Fruit fly (Drosophila melanogaster) whole organism, embryonic: ENCODE results near the gene Naxe.

Source experiments
- Antp ChIP-seq: fragments of 200-800 bp; sonication (Bioruptor generic); optimal IDR thresholded peaks from 3 replicates; lab custom pipeline; 2016; ENCODE audit warnings: missing biosample characterization, missing genetic modification characterization
- B-H2 ChIP-seq: fragments of 200-800 bp; sonication (Bioruptor generic); optimal IDR thresholded peaks from 2 replicates; lab custom pipeline; 2018; ENCODE audit warnings: missing biosample characterization, mild to moderate bottlenecking, missing genetic modification characterization
- CG11093 ChIP-seq: fragments of 200-800 bp; sonication (Bioruptor generic); IDR thresholded peaks from 3 replicates; pipeline ENCODE4 v1.3.6; 2022; ENCODE audit warnings: missing biosample characterization, missing genetic modification characterization
- CG11696 ChIP-seq: fragments of 200-800 bp; sonication (Bioruptor generic); IDR thresholded peaks from 2 replicates; pipeline ENCODE4 v1.3.6; 2022; ENCODE audit warnings: missing biosample characterization, missing genetic modification characterization
- CG12236 ChIP-seq: fragments of 200-800 bp; sonication (Bioruptor generic); optimal IDR thresholded peaks from 2 replicates; lab custom pipeline; 2016; ENCODE audit warnings: missing biosample characterization, missing genetic modification characterization
- CG13123 ChIP-seq: fragments of 200-800 bp; sonication (Bioruptor generic); optimal IDR thresholded peaks from 2 replicates; lab custom pipeline; 2016; ENCODE audit warnings: missing biosample characterization, missing genetic modification characterization
- CG13775 ChIP-seq: fragments of 200-800 bp; sonication (Bioruptor generic); optimal IDR thresholded peaks from 3 replicates; lab custom pipeline; 2017; ENCODE audit warnings: missing biosample characterization, mild to moderate bottlenecking, missing genetic modification characterization
- CG14710 ChIP-seq: fragments of 200-800 bp; sonication (Bioruptor generic); optimal IDR thresholded peaks from 3 replicates; lab custom pipeline; 2019; ENCODE audit warnings: missing biosample characterization, mild to moderate bottlenecking, missing genetic modification characterization, moderate library complexity
- CG14860 ChIP-seq: fragments of 200-800 bp; sonication (Bioruptor generic); IDR thresholded peaks from 3 replicates; pipeline ENCODE4 v1.3.6; 2022; ENCODE audit warnings: missing biosample characterization, missing genetic modification characterization; ENCODE audit not compliant: partially characterized antibody
- CG16815 ChIP-seq: fragments of 200-800 bp; sonication (Bioruptor generic); optimal IDR thresholded peaks from 3 replicates; lab custom pipeline; 2017; ENCODE audit warnings: missing biosample characterization, mild to moderate bottlenecking, missing genetic modification characterization
- CG17612 ChIP-seq: fragments of 200-800 bp; sonication (Bioruptor generic); IDR thresholded peaks from 2 replicates; pipeline ENCODE4 v1.3.6; 2022; ENCODE audit warnings: missing biosample characterization, missing genetic modification characterization
- CG2712 ChIP-seq: fragments of 200-800 bp; optimal IDR thresholded peaks from 3 replicates; lab custom pipeline; 2019; ENCODE audit warnings: missing biosample characterization, mild to moderate bottlenecking, missing genetic modification characterization, moderate library complexity
- CG30020 ChIP-seq: fragments of 200-800 bp; optimal IDR thresholded peaks from 2 replicates; lab custom pipeline; 2019; ENCODE audit warnings: missing biosample characterization, mild to moderate bottlenecking, missing genetic modification characterization, moderate library complexity
- CG31365 ChIP-seq: fragments of 200-800 bp; sonication (Bioruptor generic); optimal IDR thresholded peaks from 2 replicates; lab custom pipeline; 2018; ENCODE audit warnings: missing biosample characterization, mild to moderate bottlenecking, missing genetic modification characterization
- CG32767 ChIP-seq: fragments of 200-800 bp; sonication (Bioruptor generic); IDR thresholded peaks from 2 replicates; pipeline ENCODE4 v1.3.6; 2022; ENCODE audit warnings: missing biosample characterization, missing genetic modification characterization
- CG3407 ChIP-seq: fragments of 200-800 bp; sonication (Bioruptor generic); optimal IDR thresholded peaks from 2 replicates; lab custom pipeline; 2018; ENCODE audit warnings: missing biosample characterization, mild to moderate bottlenecking, missing genetic modification characterization
- CG4282 ChIP-seq: fragments of 200-800 bp; sonication (Bioruptor generic); optimal IDR thresholded peaks from 2 replicates; lab custom pipeline; 2016; ENCODE audit warnings: missing biosample characterization, missing genetic modification characterization
- CG4730 ChIP-seq: fragments of 200-800 bp; sonication (Bioruptor generic); IDR thresholded peaks from 2 replicates; pipeline ENCODE4 v1.3.6; 2022; ENCODE audit warnings: missing biosample characterization, missing genetic modification characterization
- CG5245 ChIP-seq: fragments of 200-800 bp; sonication (Bioruptor generic); optimal IDR thresholded peaks from 3 replicates; lab custom pipeline; 2016; ENCODE audit warnings: missing biosample characterization, missing genetic modification characterization
- CG5953 ChIP-seq: fragments of 200-800 bp; sonication (Bioruptor generic); IDR thresholded peaks from 2 replicates; pipeline ENCODE4 v1.3.6; 2022; ENCODE audit warnings: missing biosample characterization, missing genetic modification characterization
- CG6254 ChIP-seq: fragments of 200-800 bp; sonication (Bioruptor generic); optimal IDR thresholded peaks from 3 replicates; lab custom pipeline; 2017; ENCODE audit warnings: mild to moderate bottlenecking, missing biosample characterization, missing genetic modification reagents, missing genetic modification characterization
- CG6683 ChIP-seq: fragments of 200-800 bp; sonication (Bioruptor generic); optimal IDR thresholded peaks from 2 replicates; lab custom pipeline; 2017; ENCODE audit warnings: missing biosample characterization, mild to moderate bottlenecking, missing genetic modification characterization, missing genetic modification reagents
- CG8089 ChIP-seq: fragments of 200-800 bp; sonication (Bioruptor generic); optimal IDR thresholded peaks from 3 replicates; lab custom pipeline; 2016; ENCODE audit warnings: missing biosample characterization, missing genetic modification characterization
- CG8765 ChIP-seq: fragments of 200-800 bp; sonication (Bioruptor generic); IDR thresholded peaks from 2 replicates; pipeline ENCODE4 v1.3.6; 2022; ENCODE audit warnings: missing biosample characterization, missing genetic modification characterization
- CG8944 ChIP-seq: fragments of 200-800 bp; sonication (Bioruptor generic); optimal IDR thresholded peaks from 3 replicates; lab custom pipeline; 2016; ENCODE audit warnings: missing biosample characterization, missing genetic modification characterization
- CG9437 ChIP-seq: fragments of 200-800 bp; sonication (Bioruptor generic); optimal IDR thresholded peaks from 2 replicates; lab custom pipeline; 2018; ENCODE audit warnings: missing biosample characterization, mild to moderate bottlenecking, missing genetic modification characterization
- CG9817 ChIP-seq: fragments of 200-800 bp; sonication (Bioruptor generic); optimal IDR thresholded peaks from 2 replicates; lab custom pipeline; 2018; ENCODE audit warnings: missing biosample characterization, mild to moderate bottlenecking, missing genetic modification characterization, moderate library complexity
- CG9932 ChIP-seq: fragments of 200-800 bp; sonication (Bioruptor generic); IDR thresholded peaks from 2 replicates; pipeline ENCODE4 v1.3.6; 2022; ENCODE audit warnings: missing biosample characterization, missing genetic modification characterization
- Fer3 ChIP-seq: fragments of 200-800 bp; sonication (Bioruptor generic); optimal IDR thresholded peaks from 2 replicates; lab custom pipeline; 2018; ENCODE audit warnings: missing biosample characterization, mild to moderate bottlenecking, missing genetic modification characterization, moderate library complexity
- Hmr ChIP-seq: fragments of 200-800 bp; sonication (Bioruptor generic); optimal IDR thresholded peaks from 3 replicates; lab custom pipeline; 2017; ENCODE audit warnings: mild to moderate bottlenecking, missing biosample characterization, missing genetic modification reagents, missing genetic modification characterization
- Oaz ChIP-seq: fragments of 200-800 bp; sonication (Bioruptor generic); IDR thresholded peaks from 2 replicates; pipeline ENCODE4 v1.3.6; 2022; ENCODE audit warnings: missing biosample characterization, missing genetic modification characterization
- Pdp1 ChIP-seq, 2 experiments: fragments of 200-800 bp; sonication (Bioruptor generic); optimal IDR thresholded peaks; 3 replicates each; lab custom pipeline; 2016; ENCODE audit warnings: missing biosample characterization in 2 of 2, missing genetic modification characterization in 2 of 2, mild to moderate bottlenecking in 1 of 2, moderate library complexity in 1 of 2
- YL-1 ChIP-seq: fragments of 200-800 bp; sonication (Bioruptor generic); optimal IDR thresholded peaks from 3 replicates; lab custom pipeline; 2017; ENCODE audit warnings: missing biosample characterization, mild to moderate bottlenecking, missing genetic modification characterization
- ase ChIP-seq: fragments of 200-800 bp; sonication (Bioruptor generic); IDR thresholded peaks from 3 replicates; pipeline ENCODE4 v1.3.6; 2022; ENCODE audit warnings: missing biosample characterization, missing genetic modification characterization
- cad ChIP-seq: fragments of >200 bp; optimal IDR thresholded peaks from 2 replicates; lab custom pipeline; 2017; ENCODE audit warnings: missing biosample characterization, missing genetic modification characterization
- chn ChIP-seq: fragments of 200-800 bp; sonication (Bioruptor generic); optimal IDR thresholded peaks from 2 replicates; lab custom pipeline; 2016; ENCODE audit warnings: missing biosample characterization, missing genetic modification characterization
- ci ChIP-seq: fragments of 200-800 bp; sonication (Bioruptor generic); IDR thresholded peaks from 3 replicates; pipeline ENCODE4 v1.3.6; 2022; ENCODE audit warnings: missing biosample characterization, missing genetic modification characterization
- croc ChIP-seq: fragments of 200-800 bp; sonication (Bioruptor generic); conservative IDR thresholded peaks from 3 replicates; pipeline ENCODE4 v1.3.6; 2022; ENCODE audit warnings: missing biosample characterization, missing genetic modification characterization
- dati ChIP-seq: fragments of 200-800 bp; sonication (Bioruptor generic); IDR thresholded peaks from 2 replicates; pipeline ENCODE4 v1.3.6; 2022; ENCODE audit warnings: missing biosample characterization, missing genetic modification characterization
- dm ChIP-seq: fragments of 200-800 bp; sonication (Bioruptor generic); optimal IDR thresholded peaks from 3 replicates; lab custom pipeline; 2016; ENCODE audit warnings: missing biosample characterization, missing genetic modification characterization
- dysf ChIP-seq: fragments of 200-800 bp; sonication (Bioruptor generic); IDR thresholded peaks from 3 replicates; pipeline ENCODE4 v1.3.6; 2022; ENCODE audit warnings: missing biosample characterization, missing genetic modification characterization
- knrl ChIP-seq: fragments of 200-800 bp; sonication (Bioruptor generic); IDR thresholded peaks from 3 replicates; pipeline ENCODE4 v1.3.6; 2022; ENCODE audit warnings: missing biosample characterization, missing genetic modification characterization; ENCODE audit not compliant: partially characterized antibody
- lilli ChIP-seq: fragments of 200-800 bp; sonication (Bioruptor generic); optimal IDR thresholded peaks from 3 replicates; lab custom pipeline; 2016; ENCODE audit warnings: missing biosample characterization, missing genetic modification characterization
- mam ChIP-seq: fragments of 200-800 bp; sonication (Bioruptor generic); optimal IDR thresholded peaks from 3 replicates; lab custom pipeline; 2016; ENCODE audit warnings: missing biosample characterization, missing genetic modification characterization
- nmo ChIP-seq: fragments of 200-800 bp; sonication (Bioruptor generic); optimal IDR thresholded peaks from 2 replicates; lab custom pipeline; 2018; ENCODE audit warnings: missing biosample characterization, mild to moderate bottlenecking, missing genetic modification characterization, moderate library complexity
- nom ChIP-seq: fragments of 200-800 bp; sonication (Bioruptor generic); optimal IDR thresholded peaks from 2 replicates; lab custom pipeline; 2017; ENCODE audit warnings: missing biosample characterization, missing genetic modification characterization, mild to moderate bottlenecking, moderate library complexity, missing genetic modification reagents
- pzg ChIP-seq: fragments of 200-800 bp; sonication (Bioruptor generic); optimal IDR thresholded peaks from 3 replicates; lab custom pipeline; 2018; ENCODE audit warnings: missing biosample characterization, mild to moderate bottlenecking, missing genetic modification characterization, moderate library complexity
- scrt ChIP-seq: fragments of 200-800 bp; sonication (Bioruptor generic); optimal IDR thresholded peaks from 2 replicates; lab custom pipeline; 2018; ENCODE audit warnings: missing biosample characterization, mild to moderate bottlenecking, missing genetic modification characterization, moderate library complexity
- slou ChIP-seq: fragments of 200-800 bp; sonication (Bioruptor generic); optimal IDR thresholded peaks from 3 replicates; lab custom pipeline; 2016; ENCODE audit warnings: missing biosample characterization, missing genetic modification characterization
- tup ChIP-seq: fragments of 200-800 bp; sonication (Bioruptor generic); optimal IDR thresholded peaks from 2 replicates; lab custom pipeline; 2016; ENCODE audit warnings: missing biosample characterization, mild to moderate bottlenecking, missing genetic modification characterization, moderate library complexity
- vvl ChIP-seq: fragments of 200-800 bp; sonication (Bioruptor generic); IDR thresholded peaks from 2 replicates; pipeline ENCODE4 v1.3.6; 2022; ENCODE audit warnings: missing biosample characterization, missing genetic modification characterization

Naxe gene

DNA sequence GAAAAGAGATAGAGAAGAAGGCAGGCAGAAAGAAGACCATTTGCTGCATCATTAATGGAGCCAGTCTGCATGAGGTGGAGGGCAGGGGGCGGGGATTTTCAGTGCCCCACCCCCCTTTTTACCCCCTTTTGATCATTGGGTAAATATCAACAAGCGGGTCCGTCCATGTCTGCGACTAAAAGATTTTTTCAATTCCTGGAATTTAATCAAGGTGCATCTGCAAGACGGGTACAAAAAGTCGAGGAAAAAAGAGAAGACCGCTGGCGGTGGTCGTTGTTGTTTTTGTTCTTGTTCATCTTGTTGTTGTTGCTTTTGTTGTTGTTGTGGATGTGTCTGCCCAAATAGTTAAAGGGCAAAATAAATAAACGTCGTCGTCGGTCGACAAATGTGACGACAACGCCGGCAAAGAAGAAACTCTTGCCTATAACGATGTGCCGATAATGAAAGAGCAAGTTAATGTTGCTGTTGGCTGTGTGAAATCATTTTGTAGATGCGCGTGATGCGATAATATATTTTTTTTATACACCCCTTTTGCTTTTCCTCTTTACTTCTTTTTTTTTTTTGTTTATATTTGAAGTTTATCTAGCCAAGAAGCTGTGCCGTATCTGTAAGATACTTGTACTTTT lies 29.7 kb upstream of the Naxe start (continued):
- TF ChIP-seq CG12236 (GFP tag; lab: Kevin White, UChicago) (no peak), CG11093 (GFP tag; lab: Robert Waterston, UW) (no peak), lilli (GFP tag; lab: Kevin White, UChicago) (no peak), CG14710 (tag; lab: Kevin White, UChicago) (peak; percentile 20), knrl (GFP tag; lab: Robert Waterston, UW) (no peak), Pdp1 (GFP tag; optimal IDR thresholded peaks at IDR 0.05; lab: Kevin White, UChicago) (no peak), slou (GFP tag; lab: Kevin White, UChicago) (no peak), dati (GFP tag; lab: Robert Waterston, UW) (no peak), CG8089 (GFP tag; lab: Kevin White, UChicago) (peak; percentile 30), CG11696 (GFP tag; lab: Robert Waterston, UW) (no peak), dysf (GFP tag; lab: Robert Waterston, UW) (no peak), B-H2 (no peak), CG5245 (GFP tag; lab: Kevin White, UChicago) (no peak), CG17612 (GFP tag; lab: Robert Waterston, UW) (no peak), CG5953 (GFP tag; lab: Robert Waterston, UW) (0 out of 2 replicates have a peak, but pooled peaks have one; percentile 27), Fer3 (tag; lab: Kevin White, UChicago) (no peak), pzg (GFP tag; lab: Kevin White, UChicago) (no peak), CG30020 (no peak), nmo (GFP tag; lab: Kevin White, UChicago) (no peak), chn (GFP tag; lab: Kevin White, UChicago) (no peak), mam (GFP tag; lab: Kevin White, UChicago) (no peak), CG13775 (GFP tag; lab: Kevin White, UChicago) (no peak), croc (GFP tag; lab: Robert Waterston, UW) (no peak), CG14860 (GFP tag; lab: Robert Waterston, UW) (no peak), tup (GFP tag; lab: Kevin White, UChicago) (peak; percentile 34), CG4730 (GFP tag; lab: Robert Waterston, UW) (no peak), ase (no peak), CG6683 (GFP tag; lab: Kevin White, UChicago) (no peak), CG13123 (GFP tag; lab: Kevin White, UChicago) (no peak), Oaz (GFP tag; lab: Robert Waterston, UW) (no peak), CG6254 (GFP tag; lab: Kevin White, UChicago) (no peak), nom (GFP tag; lab: Kevin White, UChicago) (no peak), CG8765 (GFP tag; lab: Robert Waterston, UW) (no peak), cad (GFP tag; lab: Kevin White, UChicago) (no peak), YL-1 (GFP tag; lab: Kevin White, UChicago) (no peak), scrt (no peak), CG9817 (tag; lab: Kevin White, UChicago) (no peak), ci (GFP tag; lab: Robert Waterston, UW) (peak; percentile 67; the same call in 2 of the 3 replicates), CG16815 (GFP tag; lab: Kevin White, UChicago) (no peak), Hmr (GFP tag; lab: Kevin White, UChicago) (no peak), CG4282 (no peak), vvl (GFP tag; lab: Robert Waterston, UW) (no peak), dm (GFP tag; lab: Kevin White, UChicago) (no peak), CG2712 (tag; lab: Kevin White, UChicago) (peak; percentile 13), CG8944 (GFP tag; lab: Kevin White, UChicago) (no peak), CG9437 (GFP tag; lab: Kevin White, UChicago) (no peak), CG3407 (GFP tag; lab: Kevin White, UChicago) (peak; percentile 57), CG32767 (no peak), Antp (GFP tag; lab: Kevin White, UChicago) (no peak), CG31365 (tag; lab: Kevin White, UChicago) (no peak), CG9932 (GFP tag; lab: Robert Waterston, UW) (no peak)
